Worm (Caenorhabditis elegans): ENCODE results near the gene clk-1.

clk-1 gene

ce11 chrIII:5301786-5302268, 24.1 kb downstream of the clk-1 start, which contains the start of the genes T15B12.2 and F52C9.5:
TSS of gene T15B12.2 (minus strand) at chrIII:5301886.
TSS of gene F52C9.5 (plus strand) at chrIII:5302218.
- TF ChIP-seq egl-5 (tag; optimal IDR thresholded peaks at IDR 0.05) (no peak), mdl-1 (tag; optimal IDR thresholded peaks at IDR 0.05) (no peak), nhr-11 (tag; optimal IDR thresholded peaks at IDR 0.05) (no peak), pha-4 (tag; optimal IDR thresholded peaks at IDR 0.05) (no peak), hmg-11 (tag; optimal IDR thresholded peaks at IDR 0.05) (no peak), elt-3 (tag; optimal IDR thresholded peaks at IDR 0.05) (no peak), egl-27 (tag; optimal IDR thresholded peaks at IDR 0.05) (no peak), nhr-43 (tag; optimal IDR thresholded peaks at IDR 0.05; ENCODE audit: poor library complexity, severe bottlenecking) (no peak), ztf-4 (tag; optimal IDR thresholded peaks at IDR 0.05) (no peak)

- TF ChIP-seq nhr-77 (tag; optimal IDR thresholded peaks at IDR 0.05) (no peak), nhr-76 (tag; optimal IDR thresholded peaks at IDR 0.05) (no peak), elt-2 (tag; optimal IDR thresholded peaks at IDR 0.05) (no peak), eor-1 (tag; optimal IDR thresholded peaks at IDR 0.05) (no peak), daf-12 (tag; optimal IDR thresholded peaks at IDR 0.05) (no peak), R02D3.7 (tag; optimal IDR thresholded peaks at IDR 0.05) (no peak), nhr-23 (tag; optimal IDR thresholded peaks at IDR 0.05) (no peak), fos-1 (tag; optimal IDR thresholded peaks at IDR 0.05) (no peak), ztf-4 (tag; optimal IDR thresholded peaks at IDR 0.05) (no peak), nhr-12 (tag; optimal IDR thresholded peaks at IDR 0.05) (no peak), elt-3 (tag; optimal IDR thresholded peaks at IDR 0.05) (no peak), hmg-11 (tag; optimal IDR thresholded peaks at IDR 0.05) (no peak)
These were observed 26.4 kb downstream of the clk-1 start for ce11 chrIII:5304044-5304443.

ce11 chrIII:5305725-5306124, 28.0 kb downstream of the clk-1 start:
- peak; percentile 27 for TF ChIP-seq elt-2 (tag; optimal IDR thresholded peaks at IDR 0.05)
- peak; percentile 60 for TF ChIP-seq tbx-2 (tag; optimal IDR thresholded peaks at IDR 0.05)
- peak; percentile 11 for TF ChIP-seq ceh-82 (tag; optimal IDR thresholded peaks at IDR 0.05)
- TF ChIP-seq lin-15B (tag; optimal IDR thresholded peaks at IDR 0.05): peak; percentile 31
- TF ChIP-seq pha-4 (tag; optimal IDR thresholded peaks at IDR 0.05): peak; percentile 88
- no peak for TF ChIP-seq eor-1 (tag; optimal IDR thresholded peaks at IDR 0.05)
- TF ChIP-seq R02D3.7 (tag; optimal IDR thresholded peaks at IDR 0.05): peak; percentile 20
- TF ChIP-seq nfya-1 (tag; optimal IDR thresholded peaks at IDR 0.05; ENCODE audit: insufficient read depth): peak; percentile 40
- TF ChIP-seq nhr-25 (tag; optimal IDR thresholded peaks at IDR 0.05): peak; percentile 32
- peak; percentile 23 for TF ChIP-seq nhr-23 (tag; optimal IDR thresholded peaks at IDR 0.05)
- TF ChIP-seq nhr-11 (tag; optimal IDR thresholded peaks at IDR 0.05): no peak
- no peak for TF ChIP-seq unc-62 (GFP tag; optimal IDR thresholded peaks at IDR 0.05)
- TF ChIP-seq fkh-10 (GFP tag; optimal IDR thresholded peaks at IDR 0.05): no peak
- TF ChIP-seq egl-27 (tag; optimal IDR thresholded peaks at IDR 0.05): peak; percentile 21
- TF ChIP-seq hmg-11 (tag; optimal IDR thresholded peaks at IDR 0.05): peak; percentile 87
- peak; percentile 63 for TF ChIP-seq lsy-12 (tag; optimal IDR thresholded peaks at IDR 0.05)
- TF ChIP-seq nhr-43 (tag; optimal IDR thresholded peaks at IDR 0.05; ENCODE audit: poor library complexity, severe bottlenecking): peak; percentile 81
- TF ChIP-seq ztf-4 (tag; optimal IDR thresholded peaks at IDR 0.05): peak; percentile 15
- TF ChIP-seq skn-1 (tag; optimal IDR thresholded peaks at IDR 0.05): peak; percentile 23
- no peak for TF ChIP-seq elt-1 (tag; optimal IDR thresholded peaks at IDR 0.05)

- TF ChIP-seq skn-1 (tag; optimal IDR thresholded peaks at IDR 0.05) (no peak), nhr-76 (tag; optimal IDR thresholded peaks at IDR 0.05) (no peak), fkh-2 (tag; optimal IDR thresholded peaks at IDR 0.05) (no peak), fos-1 (tag; optimal IDR thresholded peaks at IDR 0.05) (no peak), ztf-11 (tag; optimal IDR thresholded peaks at IDR 0.05) (no peak), ceh-28 (tag; optimal IDR thresholded peaks at IDR 0.05) (peak; percentile 87), nhr-67 (tag; optimal IDR thresholded peaks at IDR 0.05) (no peak), hmg-11 (tag; optimal IDR thresholded peaks at IDR 0.05) (peak; percentile 58), nhr-237 (tag; optimal IDR thresholded peaks at IDR 0.05) (no peak), R02D3.7 (tag; optimal IDR thresholded peaks at IDR 0.05) (no peak), egl-27 (tag; optimal IDR thresholded peaks at IDR 0.05) (no peak), fkh-10 (GFP tag; optimal IDR thresholded peaks at IDR 0.05) (no peak), nhr-23 (tag; optimal IDR thresholded peaks at IDR 0.05) (peak; percentile 64), nhr-43 (tag; optimal IDR thresholded peaks at IDR 0.05; ENCODE audit: poor library complexity, severe bottlenecking) (peak; percentile 75), lin-15B (tag; optimal IDR thresholded peaks at IDR 0.05) (peak; percentile 63), unc-62 (GFP tag; optimal IDR thresholded peaks at IDR 0.05) (no peak), elt-3 (tag; optimal IDR thresholded peaks at IDR 0.05) (no peak), ceh-16 (tag; optimal IDR thresholded peaks at IDR 0.05) (no peak), tbx-2 (tag; optimal IDR thresholded peaks at IDR 0.05) (no peak), nhr-11 (tag; optimal IDR thresholded peaks at IDR 0.05) (no peak), lin-39 (tag; optimal IDR thresholded peaks at IDR 0.05) (peak; percentile 40), daf-12 (tag; optimal IDR thresholded peaks at IDR 0.05) (no peak), eor-1 (tag; optimal IDR thresholded peaks at IDR 0.05) (no peak), mdl-1 (tag; optimal IDR thresholded peaks at IDR 0.05) (no peak), ceh-82 (tag; optimal IDR thresholded peaks at IDR 0.05) (no peak), ZK546.5 (tag; optimal IDR thresholded peaks at IDR 0.05) (no peak), nhr-25 (tag; optimal IDR thresholded peaks at IDR 0.05) (peak; percentile 59), nfya-1 (tag; optimal IDR thresholded peaks at IDR 0.05; ENCODE audit: insufficient read depth) (peak; percentile 80), mml-1 (tag; optimal IDR thresholded peaks at IDR 0.05) (no peak), pha-4 (tag; optimal IDR thresholded peaks at IDR 0.05) (peak; percentile 68), ztf-4 (tag; optimal IDR thresholded peaks at IDR 0.05) (no peak), nhr-12 (tag; optimal IDR thresholded peaks at IDR 0.05) (no peak), ama-1 (optimal IDR thresholded peaks at IDR 0.05) (no peak), ceh-9 (tag; optimal IDR thresholded peaks at IDR 0.05) (no peak), unc-39 (tag; optimal IDR thresholded peaks at IDR 0.05) (no peak), elt-2 (tag; optimal IDR thresholded peaks at IDR 0.05) (peak; percentile 2), snpc-4 (tag; optimal IDR thresholded peaks at IDR 0.05) (peak; percentile 21), aly-2 (tag; optimal IDR thresholded peaks at IDR 0.05) (no peak)
These were observed 30.6 kb downstream of the clk-1 start, which contains the start of gene mog-3 for ce11 chrIII:5308278-5308677. TSS of gene mog-3 (plus strand) at chrIII:5308596.

All from whole organism, L3 larva.